Fruit fly (Drosophila melanogaster): Measurements from ENCODE around the gene Mcm6.

DNA sequence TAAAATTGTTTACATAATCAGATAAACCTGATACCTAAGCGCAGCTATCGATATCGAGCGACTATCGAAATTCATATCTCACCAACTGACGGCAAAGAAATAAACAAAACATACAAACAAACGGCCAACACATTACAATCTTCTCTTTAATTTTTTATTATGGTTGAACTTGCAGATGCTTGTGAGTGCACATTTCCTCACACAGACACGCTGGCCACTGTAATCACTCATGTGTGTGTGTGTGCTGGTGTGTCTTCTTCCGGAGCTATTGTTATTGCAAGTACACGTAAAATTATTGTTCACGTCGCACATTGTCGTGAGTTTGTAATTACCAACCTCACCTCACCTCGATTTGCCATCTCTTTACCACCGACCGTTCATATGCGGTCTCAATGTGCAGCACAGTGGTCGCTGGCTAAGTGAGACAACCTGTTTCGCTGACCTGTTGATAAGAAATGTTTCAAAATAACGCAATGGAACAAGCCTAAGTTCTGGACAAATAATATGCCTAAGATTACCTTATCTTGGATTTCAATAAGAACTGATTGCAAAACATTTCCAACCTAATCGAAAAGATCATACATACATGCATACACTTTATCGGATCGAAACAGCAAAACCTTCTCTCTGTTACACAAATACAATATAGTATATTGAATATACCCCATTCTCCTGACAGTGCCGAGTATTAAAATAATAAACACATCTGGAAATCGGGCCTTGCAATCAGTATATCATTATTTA, 31.0 kb downstream of the Mcm6 start:
- TF ChIP-seq CG5204 (GFP tag; optimal IDR thresholded peaks at IDR 0.05) = no peak
- peak; percentile 0 for TF ChIP-seq CG14711 (tag; optimal IDR thresholded peaks at IDR 0.05)
- no peak for TF ChIP-seq kay (GFP tag; ENCODE audit: borderline replicate concordance)
- TF ChIP-seq pad (GFP tag; optimal IDR thresholded peaks at IDR 0.05) = no peak
- peak; percentile 66 for TF ChIP-seq cic (GFP tag; optimal IDR thresholded peaks at IDR 0.05)
- no peak for TF ChIP-seq Clk (GFP tag; optimal IDR thresholded peaks at IDR 0.05)
- peak; percentile 6 for TF ChIP-seq toe (GFP tag; optimal IDR thresholded peaks at IDR 0.05)

Data from whole organism, adult.